Fruit fly (Drosophila melanogaster) whole organism, embryonic: Measurements from ENCODE around the gene CG43233.

Experiments used
- CG16813 ChIP-seq: fragments of 200-800 bp; sonication (Bioruptor generic); IDR thresholded peaks from 3 replicates; pipeline ENCODE4 v1.3.6; 2022; ENCODE audit warnings: missing biosample characterization, missing genetic modification characterization; ENCODE audit not compliant: partially characterized antibody
- eve ChIP-seq, 2 experiments: fragments of >200 bp; optimal IDR thresholded peaks; 2 replicates each; lab custom pipeline; 2017; ENCODE audit warnings: missing biosample characterization in 2 of 2, missing genetic modification characterization in 2 of 2
- slbo ChIP-seq: fragments of 200-800 bp; sonication (Bioruptor generic); IDR thresholded peaks from 2 replicates; pipeline ENCODE4 v1.3.6; 2022; ENCODE audit warnings: missing biosample characterization, missing genetic modification characterization

DNA sequence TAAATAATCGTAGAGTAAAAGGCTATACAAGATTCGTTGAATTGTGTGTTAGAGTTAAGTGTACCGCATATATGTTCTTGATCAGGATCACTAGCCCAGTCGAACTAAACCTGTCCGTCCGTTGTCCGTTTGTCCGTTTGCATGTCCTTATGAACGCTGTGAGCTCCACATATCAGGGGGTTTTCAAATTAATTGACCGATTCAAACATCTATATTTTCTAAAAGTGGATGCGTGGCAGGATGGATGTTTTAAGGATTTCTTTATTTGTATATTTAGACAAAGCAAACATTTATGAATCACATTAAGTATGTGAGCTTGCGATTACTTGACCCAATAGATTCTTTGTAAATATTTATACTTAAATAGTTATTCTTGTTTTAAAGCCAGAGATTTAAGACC is 38.0 kb downstream of the CG43233 start:
- TF ChIP-seq slbo (GFP tag; lab: Robert Waterston, UW), result no peak
- no peak for TF ChIP-seq eve (GFP tag; optimal IDR thresholded peaks at IDR 0.05; lab: Kevin White, UChicago)
- no peak for TF ChIP-seq CG16813 (GFP tag; lab: Robert Waterston, UW)
